Fruit fly (Drosophila melanogaster) whole organism, wandering third instar larva: Measurements from ENCODE around the gene Sema1a.

Experiments used
- Abd-B ChIP-seq: fragments of >200 bp; optimal IDR thresholded peaks from 2 replicates; lab custom pipeline; 2017; ENCODE audit warnings: missing biosample characterization, missing genetic modification characterization
- Hr83 ChIP-seq: fragments of 200-300 bp; sonication (Bioruptor generic); optimal IDR thresholded peaks from 2 replicates; lab custom pipeline; 2016; ENCODE audit warnings: missing biosample characterization, mild to moderate bottlenecking, missing genetic modification characterization, moderate library complexity; ENCODE audit not compliant: poor library complexity, severe bottlenecking
- dmrt93B ChIP-seq: fragments of 200-800 bp; sonication (Bioruptor generic); optimal IDR thresholded peaks from 2 replicates; lab custom pipeline; 2018; ENCODE audit warnings: missing biosample characterization, mild to moderate bottlenecking, missing genetic modification characterization
- dsf ChIP-seq: sonication (Bioruptor generic); optimal IDR thresholded peaks from 2 replicates; lab custom pipeline; 2016; ENCODE audit warnings: missing biosample characterization, missing genetic modification characterization, borderline replicate concordance

DNA sequence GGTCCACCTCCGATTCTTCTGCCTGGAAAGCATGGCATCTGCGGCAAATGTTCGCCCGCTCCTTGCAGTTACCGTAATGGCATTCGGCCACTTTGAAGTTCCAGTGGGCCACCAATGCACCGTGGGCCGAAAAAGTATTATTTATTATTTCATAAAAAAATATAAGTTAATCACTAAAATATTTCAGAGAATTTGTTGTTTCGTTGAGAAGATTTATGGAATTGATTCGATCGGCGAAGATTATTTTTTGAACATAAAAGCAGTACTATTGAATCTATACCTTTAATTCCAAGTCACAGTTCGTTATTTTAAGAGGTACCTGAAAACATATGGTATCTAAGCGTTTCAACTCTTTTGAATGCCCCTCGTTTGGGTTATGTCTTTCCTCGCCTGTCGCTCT is 32.3 kb downstream of the Sema1a start:
- TF ChIP-seq Abd-B (no peak), dsf (GFP tag; lab: Kevin White, UChicago) (no peak), dmrt93B (GFP tag; lab: Kevin White, UChicago) (no peak), Hr83 (GFP tag; lab: Kevin White, UChicago) (no peak)
